Fruit fly (Drosophila melanogaster) whole organism, adult: Measurements from ENCODE around the gene Samuel.

Source experiments
- CG12768 ChIP-seq: fragments of 200-800 bp; sonication (Bioruptor generic); optimal IDR thresholded peaks from 2 replicates; lab custom pipeline; 2017; ENCODE audit warnings: missing biosample characterization, missing genetic modification characterization, mild to moderate bottlenecking, moderate library complexity, missing genetic modification reagents
- CG14711 ChIP-seq: fragments of 200-800 bp; sonication (Bioruptor generic); optimal IDR thresholded peaks from 2 replicates; lab custom pipeline; 2018; ENCODE audit warnings: missing biosample characterization, mild to moderate bottlenecking, missing genetic modification characterization, moderate library complexity
- CG1620 ChIP-seq: fragments of 200-800 bp; sonication (Bioruptor generic); optimal IDR thresholded peaks from 2 replicates; lab custom pipeline; 2016; ENCODE audit warnings: missing biosample characterization, missing genetic modification characterization
- CG7045 ChIP-seq: fragments of 200-800 bp; sonication (Bioruptor generic); optimal IDR thresholded peaks from 2 replicates; lab custom pipeline; 2017; ENCODE audit warnings: missing biosample characterization, mild to moderate bottlenecking, missing genetic modification characterization
- Clk ChIP-seq: fragments of 200-800 bp; sonication (Bioruptor generic); optimal IDR thresholded peaks from 2 replicates; lab custom pipeline; 2017; ENCODE audit warnings: missing biosample characterization, missing genetic modification characterization
- Crg-1 ChIP-seq: fragments of 200-800 bp; sonication (Bioruptor generic); optimal IDR thresholded peaks from 2 replicates; lab custom pipeline; 2016; ENCODE audit warnings: missing biosample characterization, missing genetic modification characterization
- cic ChIP-seq: fragments of 200-800 bp; sonication (Bioruptor generic); optimal IDR thresholded peaks from 2 replicates; lab custom pipeline; 2017; ENCODE audit warnings: missing biosample characterization, mild to moderate bottlenecking, missing genetic modification characterization, moderate library complexity
- cnc ChIP-seq, 2 experiments: fragments of >200 bp; optimal IDR thresholded peaks; 2 replicates each; lab custom pipeline; 2017
- kay ChIP-seq: fragments of 200-800 bp; sonication (Bioruptor generic); peaks from one replicate; lab custom pipeline; 2016; ENCODE audit warnings: missing biosample characterization, missing genetic modification characterization, borderline replicate concordance
- pad ChIP-seq: fragments of 200-800 bp; sonication (Bioruptor generic); optimal IDR thresholded peaks from 3 replicates; lab custom pipeline; 2017; ENCODE audit warnings: missing biosample characterization, missing genetic modification characterization, mild to moderate bottlenecking, moderate library complexity, missing genetic modification reagents
- tj ChIP-seq: fragments of 200-800 bp; sonication (Bioruptor generic); optimal IDR thresholded peaks from 3 replicates; lab custom pipeline; 2017; ENCODE audit warnings: missing biosample characterization, mild to moderate bottlenecking, missing genetic modification characterization, moderate library complexity

dm6 chr2L:11081337-11081736, 14.5 kb upstream of the Samuel start, which contains the start of gene AstC:
- TF ChIP-seq pad (GFP tag; lab: Kevin White, UChicago) (no peak), tj (GFP tag; lab: Kevin White, UChicago) (no peak), cic (GFP tag; lab: Kevin White, UChicago) (no peak), Crg-1 (no peak), CG1620 (GFP tag; lab: Kevin White, UChicago) (no peak), Clk (GFP tag; lab: Kevin White, UChicago) (no peak), cnc (optimal IDR thresholded peaks at IDR 0.05; lab: Kevin White, UChicago) (no peak), CG7045 (GFP tag; lab: Kevin White, UChicago) (no peak), kay (GFP tag; lab: Kevin White, UChicago) (no peak), CG14711 (tag; lab: Kevin White, UChicago) (no peak), CG12768 (GFP tag; lab: Kevin White, UChicago) (no peak)
